Worm (Caenorhabditis elegans): ENCODE measurements around the gene fip-1.

ce11 chrIII:8646021-8646420 lies 6.5 kb downstream of the fip-1 start:
- TF ChIP-seq ztf-4 (tag; optimal IDR thresholded peaks at IDR 0.05) (no peak), ama-1 (optimal IDR thresholded peaks at IDR 0.05) (no peak), ceh-82 (tag; optimal IDR thresholded peaks at IDR 0.05) (no peak), lin-39 (tag; optimal IDR thresholded peaks at IDR 0.05) (no peak)

All from whole organism, L2 larva.